Worm (Caenorhabditis elegans): ENCODE measurements around the gene aff-1.
A peak's percentile ranks its signal among the peaks of the same experiment; 100 is the strongest.

The aff-1 gene

ce11 chrII:6821832-6822231 is 41.7 kb downstream of the aff-1 start:
- TF ChIP-seq C34F6.9 (tag; optimal IDR thresholded peaks at IDR 0.05) (no peak), crh-2 (tag; optimal IDR thresholded peaks at IDR 0.05) (peak; percentile 57), zag-1 (tag; optimal IDR thresholded peaks at IDR 0.05) (no peak), snpc-4 (tag; optimal IDR thresholded peaks at IDR 0.05) (no peak), aly-2 (tag; optimal IDR thresholded peaks at IDR 0.05) (no peak), sma-9 (GFP tag; optimal IDR thresholded peaks at IDR 0.05) (peak; percentile 84), sma-9 (tag; optimal IDR thresholded peaks at IDR 0.05) (no peak), fos-1 (tag; optimal IDR thresholded peaks at IDR 0.05) (peak; percentile 95)

ce11 chrII:6821118-6821517 is 42.4 kb downstream of the aff-1 start:
- TF ChIP-seq ceh-16 (tag; optimal IDR thresholded peaks at IDR 0.05) = peak; percentile 100
- TF ChIP-seq lsy-2 (tag; optimal IDR thresholded peaks at IDR 0.05) = peak in 1 of 2 experiments; percentile 56
- no peak for TF ChIP-seq R02D3.7 (tag; optimal IDR thresholded peaks at IDR 0.05)
- TF ChIP-seq sem-4 (tag; optimal IDR thresholded peaks at IDR 0.05) = peak; percentile 90
- TF ChIP-seq nhr-11 (tag; optimal IDR thresholded peaks at IDR 0.05) = no peak
- TF ChIP-seq unc-55 (GFP tag; optimal IDR thresholded peaks at IDR 0.05) = no peak
- peak; percentile 67 for TF ChIP-seq sma-3 (GFP tag; optimal IDR thresholded peaks at IDR 0.05)
- TF ChIP-seq unc-62 (GFP tag; optimal IDR thresholded peaks at IDR 0.05) = peak; percentile 77
- no peak for TF ChIP-seq ztf-1 (GFP tag; conservative IDR thresholded peaks at IDR 0.05)
- TF ChIP-seq crh-2 (tag; optimal IDR thresholded peaks at IDR 0.05) = peak; percentile 37
- no peak for TF ChIP-seq alr-1 (tag; optimal IDR thresholded peaks at IDR 0.05)
- no peak for TF ChIP-seq dmd-4 (tag; optimal IDR thresholded peaks at IDR 0.05)
- peak; percentile 67 for TF ChIP-seq ztf-4 (tag; optimal IDR thresholded peaks at IDR 0.05)
- TF ChIP-seq F13H6.1 (tag; optimal IDR thresholded peaks at IDR 0.05) = peak; percentile 31
- no peak for TF ChIP-seq nhr-10 (tag; optimal IDR thresholded peaks at IDR 0.05)
- peak; percentile 81 for TF ChIP-seq sma-9 (GFP tag; optimal IDR thresholded peaks at IDR 0.05)
- TF ChIP-seq sma-9 (tag; optimal IDR thresholded peaks at IDR 0.05) = no peak
- TF ChIP-seq mab-5 (tag; optimal IDR thresholded peaks at IDR 0.05) = peak; percentile 21
- TF ChIP-seq fos-1 (tag; optimal IDR thresholded peaks at IDR 0.05) = peak; percentile 30
- peak; percentile 6 for TF ChIP-seq lin-13 (GFP tag; optimal IDR thresholded peaks at IDR 0.05)
- TF ChIP-seq blmp-1 (tag; optimal IDR thresholded peaks at IDR 0.05; ENCODE audit: insufficient read depth) = peak; percentile 91
- peak; percentile 94 for TF ChIP-seq nhr-25 (tag; optimal IDR thresholded peaks at IDR 0.05)
- TF ChIP-seq nhr-6 (tag; optimal IDR thresholded peaks at IDR 0.05) = peak; percentile 39
- TF ChIP-seq nhr-21 (tag; optimal IDR thresholded peaks at IDR 0.05) = peak; percentile 39
- TF ChIP-seq egl-27 (tag; optimal IDR thresholded peaks at IDR 0.05) = peak; percentile 62

ce11 chrII:6820278-6820971 is 43.1 kb downstream of the aff-1 start:
- TF ChIP-seq mab-5 (tag; optimal IDR thresholded peaks at IDR 0.05) (peak; percentile 19), elt-3 (tag; optimal IDR thresholded peaks at IDR 0.05) (no peak), sma-9 (GFP tag; optimal IDR thresholded peaks at IDR 0.05) (peak; percentile 2), sma-9 (tag; optimal IDR thresholded peaks at IDR 0.05) (no peak), lsy-2 (tag; optimal IDR thresholded peaks at IDR 0.05) (peak in 1 of 2 experiments; percentile 20), elt-1 (tag; optimal IDR thresholded peaks at IDR 0.05) (no peak)

- TF ChIP-seq egl-27 (tag; optimal IDR thresholded peaks at IDR 0.05) (no peak), sem-4 (tag; optimal IDR thresholded peaks at IDR 0.05) (no peak), mbf-1 (tag; optimal IDR thresholded peaks at IDR 0.05) (no peak), nhr-129 (tag; optimal IDR thresholded peaks at IDR 0.05) (no peak), nhr-12 (tag; optimal IDR thresholded peaks at IDR 0.05) (no peak), elt-3 (tag; optimal IDR thresholded peaks at IDR 0.05) (no peak), R02D3.7 (tag; optimal IDR thresholded peaks at IDR 0.05) (no peak), lin-39 (tag; optimal IDR thresholded peaks at IDR 0.05) (no peak), ztf-1 (GFP tag; conservative IDR thresholded peaks at IDR 0.05) (no peak), lin-11 (tag; optimal IDR thresholded peaks at IDR 0.05) (no peak), nhr-6 (tag; optimal IDR thresholded peaks at IDR 0.05) (no peak), ztf-11 (tag; optimal IDR thresholded peaks at IDR 0.05) (no peak), crh-2 (tag; optimal IDR thresholded peaks at IDR 0.05) (no peak), gmeb-1 (tag; optimal IDR thresholded peaks at IDR 0.05) (no peak)
Measured at ce11 chrII:6816324-6816723, 47.2 kb downstream of the aff-1 start.

Data from whole organism, L2 larva.